Worm (Caenorhabditis elegans) whole organism, mixed stage, embryonic: ENCODE results near the gene F32D8.13.

Source experiments
- lin-13 ChIP-seq: fragments of 150-350 bp; optimal IDR thresholded peaks from 2 replicates; lab custom pipeline; 2014; ENCODE audit warnings: missing biosample characterization, missing genetic modification characterization
- nhr-76 ChIP-seq: sonication (generic microtip); optimal IDR thresholded peaks from 2 replicates; lab custom pipeline; 2017; ENCODE audit warnings: missing biosample characterization, missing genetic modification characterization
- snpc-4 ChIP-seq: fragments of 150-350 bp; optimal IDR thresholded peaks from 2 replicates; lab custom pipeline; 2014; ENCODE audit warnings: missing biosample characterization, missing genetic modification characterization
- unc-120 ChIP-seq: sonication (generic microtip); optimal IDR thresholded peaks from 2 replicates; lab custom pipeline; 2017; ENCODE audit warnings: missing genetic modification characterization, missing compliant biosample characterization; ENCODE audit not compliant: poor library complexity, severe bottlenecking
- unc-39 ChIP-seq: fragments of 150-350 bp; optimal IDR thresholded peaks from 2 replicates; lab custom pipeline; 2014; ENCODE audit warnings: missing biosample characterization, missing genetic modification characterization
- unc-62 ChIP-seq: fragments of 150-350 bp; optimal IDR thresholded peaks from 2 replicates; lab custom pipeline; 2014; ENCODE audit warnings: missing biosample characterization, missing genetic modification reagents, missing genetic modification characterization
- ztf-11 ChIP-seq: fragments of 150-350 bp; optimal IDR thresholded peaks from 2 replicates; lab custom pipeline; 2014; ENCODE audit warnings: missing biosample characterization, missing genetic modification characterization

DNA sequence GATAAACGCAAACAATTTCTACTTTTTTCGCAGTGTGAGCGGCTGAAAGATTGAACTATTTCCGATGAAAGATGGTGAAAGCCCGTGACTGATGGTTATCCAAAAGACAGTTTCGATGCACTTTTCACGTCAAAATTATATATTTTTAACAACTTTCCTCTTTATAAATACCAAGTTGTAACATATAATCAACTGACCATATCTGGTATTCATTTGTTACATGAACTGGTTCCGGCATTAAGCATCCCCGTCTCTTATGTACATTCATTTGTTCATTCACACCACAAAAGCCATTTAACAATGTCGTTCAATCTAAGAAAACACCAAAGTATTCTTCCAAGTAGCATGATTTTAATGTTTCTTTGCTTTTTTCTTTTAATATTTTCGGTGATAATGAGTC, 12.9 kb downstream of the F32D8.13 start, which contains the start of gene F32D8.2:
- TF ChIP-seq snpc-4, result no peak
- TF ChIP-seq unc-120 (tag; lab: Kevin White, UChicago), result no peak
- TF ChIP-seq nhr-76 (tag; lab: Kevin White, UChicago), result no peak
- no peak for TF ChIP-seq unc-62 (GFP tag; lab: Kevin White, UChicago)
- no peak for TF ChIP-seq lin-13 (tag; lab: Kevin White, UChicago)
- TF ChIP-seq unc-39 (tag; lab: Kevin White, UChicago), result no peak
- no peak for TF ChIP-seq ztf-11 (tag; lab: Kevin White, UChicago)
